Worm (Caenorhabditis elegans) whole organism, early embryonic: Measurements from ENCODE around the gene F01G10.6.

Experiments used
- B0310.2 ChIP-seq: sonication (generic microtip); optimal IDR thresholded peaks from 2 replicates; lab custom pipeline; 2016; ENCODE audit warnings: mild to moderate bottlenecking, missing genetic modification characterization, missing compliant biosample characterization
- F13C5.2 ChIP-seq: sonication (generic microtip); optimal IDR thresholded peaks from 2 replicates; lab custom pipeline; 2017; ENCODE audit warnings: mild to moderate bottlenecking, missing genetic modification characterization, inconsistent platforms, missing compliant biosample characterization
- ceh-36 ChIP-seq: sonication (generic microtip); optimal IDR thresholded peaks from 2 replicates; lab custom pipeline; 2016; ENCODE audit warnings: missing genetic modification characterization, inconsistent platforms, missing compliant biosample characterization
- ets-7 ChIP-seq: sonication (generic microtip); optimal IDR thresholded peaks from 2 replicates; lab custom pipeline; 2016; ENCODE audit warnings: missing genotype, missing genetic modification characterization, missing compliant biosample characterization
- hmbx-1 ChIP-seq: sonication (generic microtip); optimal IDR thresholded peaks from 2 replicates; lab custom pipeline; 2016; ENCODE audit warnings: mild to moderate bottlenecking, missing genetic modification characterization, missing compliant biosample characterization
- hmg-4 ChIP-seq: fragments of 200-800 bp; sonication (Bioruptor generic); optimal IDR thresholded peaks from 2 replicates; lab custom pipeline; 2018; ENCODE audit warnings: mild to moderate bottlenecking, missing genetic modification characterization, missing compliant biosample characterization
- hnd-1 ChIP-seq: sonication (generic microtip); optimal IDR thresholded peaks from 2 replicates; lab custom pipeline; 2016; ENCODE audit warnings: missing genetic modification characterization, missing compliant biosample characterization
- pes-1 ChIP-seq: fragments of 200-800 bp; sonication (Bioruptor generic); IDR thresholded peaks from 2 replicates; pipeline ENCODE4 v1.3.6; 2022; ENCODE audit warnings: missing genetic modification reagents, missing genetic modification characterization, missing compliant biosample characterization
- scrt-1 ChIP-seq: fragments of 200-800 bp; sonication (Bioruptor generic); IDR thresholded peaks from 2 replicates; pipeline ENCODE4 v1.3.6; 2022; ENCODE audit warnings: missing genetic modification characterization, missing compliant biosample characterization
- tbx-11 ChIP-seq: fragments of 200-800 bp; sonication (Bioruptor generic); IDR thresholded peaks from 2 replicates; pipeline ENCODE4 v1.3.6; 2022; ENCODE audit warnings: missing genetic modification characterization, missing compliant biosample characterization
- tbx-37 ChIP-seq: fragments of 200-800 bp; sonication (Bioruptor generic); conservative IDR thresholded peaks from 2 replicates; pipeline ENCODE4 v1.3.6; 2022; ENCODE audit warnings: missing genetic modification reagents, missing genetic modification characterization, missing compliant biosample characterization
- tra-4 ChIP-seq: sonication (generic microtip); optimal IDR thresholded peaks from 2 replicates; lab custom pipeline; 2017; ENCODE audit warnings: missing genetic modification characterization, missing compliant biosample characterization

- TF ChIP-seq tra-4 (tag; lab: Kevin White, UChicago), result no peak
- TF ChIP-seq F13C5.2 (tag; lab: Kevin White, UChicago), result no peak
- no peak for TF ChIP-seq ceh-36 (tag; lab: Kevin White, UChicago)
- TF ChIP-seq hmg-4 (GFP tag; lab: Kevin White, UChicago), result no peak
- TF ChIP-seq ets-7 (tag; lab: Kevin White, UChicago), result no peak
- no peak for TF ChIP-seq hmbx-1
- TF ChIP-seq hnd-1 (tag; lab: Kevin White, UChicago), result no peak
- TF ChIP-seq pes-1 (GFP tag; lab: Robert Waterston, UW), result no peak
- TF ChIP-seq scrt-1 (GFP tag; lab: Robert Waterston, UW), result no peak
- TF ChIP-seq tbx-11 (GFP tag; lab: Robert Waterston, UW), result no peak
- no peak for TF ChIP-seq B0310.2 (tag; lab: Kevin White, UChicago)
- no peak for TF ChIP-seq tbx-37 (GFP tag; lab: Robert Waterston, UW)
Measured at ce11 chrIV:10214811-10215210, 12.6 kb downstream of the F01G10.6 start, which contains the start of gene abt-1.
